Worm (Caenorhabditis elegans) whole organism, late embryonic: ENCODE measurements around the gene str-264.

Source experiments
- C38D4.7 ChIP-seq: fragments of 200-800 bp; sonication (Bioruptor generic); optimal IDR thresholded peaks from 2 replicates; lab custom pipeline; 2018; ENCODE audit warnings: mild to moderate bottlenecking, missing genetic modification characterization, moderate library complexity, missing compliant biosample characterization
- F13H6.1 ChIP-seq: sonication (generic microtip); optimal IDR thresholded peaks from 2 replicates; lab custom pipeline; 2016; ENCODE audit warnings: missing genetic modification characterization, missing compliant biosample characterization
- ama-1 ChIP-seq: fragments of 150-350 bp; optimal IDR thresholded peaks from 2 replicates; lab custom pipeline; 2014
- ceh-14 ChIP-seq: sonication (generic microtip); optimal IDR thresholded peaks from 2 replicates; lab custom pipeline; 2016; ENCODE audit warnings: missing genotype, missing genetic modification characterization, missing compliant biosample characterization
- ceh-2 ChIP-seq: sonication (generic microtip); optimal IDR thresholded peaks from 2 replicates; lab custom pipeline; 2016; ENCODE audit warnings: missing genotype, missing genetic modification characterization, missing compliant biosample characterization
- ceh-48 ChIP-seq: sonication (generic microtip); optimal IDR thresholded peaks from 2 replicates; lab custom pipeline; 2016; ENCODE audit warnings: missing genetic modification characterization, inconsistent platforms, missing compliant biosample characterization
- che-1 ChIP-seq: sonication (generic microtip); optimal IDR thresholded peaks from 2 replicates; lab custom pipeline; 2016; ENCODE audit warnings: mild to moderate bottlenecking, missing genetic modification characterization, missing compliant biosample characterization
- pha-2 ChIP-seq: sonication (generic microtip); optimal IDR thresholded peaks from 2 replicates; lab custom pipeline; 2017; ENCODE audit warnings: mild to moderate bottlenecking, missing genetic modification characterization, missing compliant biosample characterization
- pha-4 ChIP-seq: fragments of 150-350 bp; optimal IDR thresholded peaks from 2 replicates; lab custom pipeline; 2018; ENCODE audit warnings: missing biosample characterization, missing genetic modification reagents, missing genetic modification characterization
- pros-1 ChIP-seq: fragments of 150-350 bp; optimal IDR thresholded peaks from 2 replicates; lab custom pipeline; 2014; ENCODE audit warnings: missing biosample characterization, missing genetic modification reagents, missing genetic modification characterization
- tbx-2 ChIP-seq: sonication (generic microtip); optimal IDR thresholded peaks from 2 replicates; lab custom pipeline; 2016; ENCODE audit warnings: missing genetic modification characterization, missing compliant biosample characterization
- ttx-3 ChIP-seq: sonication (generic microtip); optimal IDR thresholded peaks from 2 replicates; lab custom pipeline; 2016; ENCODE audit warnings: missing genetic modification reagents, missing genetic modification characterization, missing compliant biosample characterization
- unc-86 ChIP-seq: sonication (generic microtip); optimal IDR thresholded peaks from 2 replicates; lab custom pipeline; 2016; ENCODE audit warnings: missing genetic modification characterization, missing compliant biosample characterization

DNA sequence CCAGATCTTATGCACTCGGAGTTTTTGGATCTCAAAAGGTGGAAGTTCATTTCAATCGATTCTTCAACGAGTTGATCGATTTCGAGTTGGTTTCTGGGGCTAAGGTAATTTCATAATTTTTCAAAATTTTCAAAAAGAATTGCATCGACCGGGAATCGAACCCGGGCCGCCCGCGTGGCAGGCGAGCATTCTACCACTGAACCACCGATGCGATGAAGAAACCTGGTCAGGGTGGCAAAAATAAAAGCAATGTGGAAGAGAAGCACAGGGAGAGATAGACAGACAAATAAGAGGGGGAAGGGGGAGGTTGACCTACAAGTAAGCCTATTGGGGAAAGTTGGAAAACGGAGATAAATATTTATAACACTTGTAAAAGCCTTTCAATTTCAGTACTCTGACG lies 12.7 kb upstream of the str-264 start:
- TF ChIP-seq ceh-2 (tag; lab: Kevin White, UChicago), result peak; percentile 39
- TF ChIP-seq F13H6.1 (tag; lab: Kevin White, UChicago), result no peak
- peak; percentile 27 for TF ChIP-seq ceh-48 (tag; lab: Kevin White, UChicago)
- TF ChIP-seq pros-1, result no peak
- no peak for TF ChIP-seq ama-1 (lab: Kevin White, UChicago)
- TF ChIP-seq tbx-2, result peak; percentile 38
- TF ChIP-seq che-1 (tag; lab: Kevin White, UChicago), result peak; percentile 51
- TF ChIP-seq pha-4 (tag; lab: Kevin White, UChicago), result no peak
- TF ChIP-seq pha-2 (tag; lab: Kevin White, UChicago), result no peak
- TF ChIP-seq ceh-14 (tag; lab: Kevin White, UChicago), result peak; percentile 12
- no peak for TF ChIP-seq unc-86
- TF ChIP-seq C38D4.7 (GFP tag; lab: Kevin White, UChicago), result peak; percentile 64
- no peak for TF ChIP-seq ttx-3 (tag; lab: Kevin White, UChicago)
